Worm (Caenorhabditis elegans) whole organism, young adult: Measurements from ENCODE around the gene F11D11.12.

Experiments
- B0035.1 ChIP-seq: sonication (generic microtip); optimal IDR thresholded peaks from 2 replicates; lab custom pipeline; 2016; ENCODE audit warnings: missing genetic modification characterization, mild to moderate bottlenecking, missing compliant biosample characterization, missing genotype, missing genetic modification reagents
- B0261.1 ChIP-seq: sonication (generic microtip); optimal IDR thresholded peaks from 2 replicates; lab custom pipeline; 2016; ENCODE audit warnings: mild to moderate bottlenecking, missing genetic modification characterization, moderate library complexity, missing compliant biosample characterization
- C17E4.6 ChIP-seq: fragments of 200-800 bp; sonication (Bioruptor generic); IDR thresholded peaks from 2 replicates; pipeline ENCODE4 v1.3.6; 2022; ENCODE audit warnings: missing genetic modification reagents, missing genetic modification characterization, missing compliant biosample characterization
- F49E8.2 ChIP-seq: sonication (generic microtip); optimal IDR thresholded peaks from 3 replicates; lab custom pipeline; 2017; ENCODE audit warnings: missing genetic modification characterization, mild to moderate bottlenecking, missing compliant biosample characterization, antibody characterized with exemption, moderate library complexity; ENCODE audit not compliant: insufficient read depth
- T26A5.8 ChIP-seq: sonication (generic microtip); optimal IDR thresholded peaks from 2 replicates; lab custom pipeline; 2016; ENCODE audit warnings: missing genetic modification characterization, missing compliant biosample characterization
- Y53F4B.3 ChIP-seq: fragments of 200-800 bp; sonication (Bioruptor generic); IDR thresholded peaks from 2 replicates; pipeline ENCODE4 v1.3.6; 2022; ENCODE audit warnings: missing genetic modification reagents, missing genetic modification characterization, missing compliant biosample characterization
- Y67H2A.10 ChIP-seq: fragments of 200-800 bp; sonication (Bioruptor generic); conservative IDR thresholded peaks from 2 replicates; pipeline ENCODE4 v1.3.6; 2022; ENCODE audit warnings: missing genetic modification reagents, missing genetic modification characterization, missing compliant biosample characterization
- akir-1 ChIP-seq: fragments of 200-800 bp; sonication (Bioruptor generic); optimal IDR thresholded peaks from 2 replicates; lab custom pipeline; 2018; ENCODE audit warnings: mild to moderate bottlenecking, missing genetic modification characterization, moderate library complexity, missing compliant biosample characterization
- aptf-3 ChIP-seq: fragments of 200-800 bp; sonication (Bioruptor generic); IDR thresholded peaks from 2 replicates; pipeline ENCODE4 v1.3.6; 2022; ENCODE audit warnings: missing genetic modification characterization, missing compliant biosample characterization
- atf-7 ChIP-seq: sonication (generic microtip); optimal IDR thresholded peaks from 2 replicates; lab custom pipeline; 2017; ENCODE audit warnings: mild to moderate bottlenecking, missing genetic modification characterization, missing compliant biosample characterization
- cebp-1 ChIP-seq, 2 experiments: fragments of 200-800 bp in 1 of 2; sonication (Bioruptor generic) in 1 of 2; sonication (generic microtip) in 1 of 2; IDR thresholded peaks in 1 of 2; optimal IDR thresholded peaks in 1 of 2; 2 replicates each; pipeline versions ENCODE4 v1.3.6 to Lab custom; 2017 to 2022; ENCODE audit warnings: missing compliant biosample characterization in 2 of 2, missing genetic modification characterization in 2 of 2, mild to moderate bottlenecking in 1 of 2, missing genetic modification reagents in 1 of 2, moderate library complexity in 1 of 2
- cebp-2 ChIP-seq: fragments of 200-800 bp; sonication (Bioruptor generic); IDR thresholded peaks from 2 replicates; pipeline ENCODE4 v1.3.6; 2022; ENCODE audit warnings: missing genetic modification characterization, missing compliant biosample characterization
- ceh-58 ChIP-seq: fragments of 200-800 bp; sonication (Bioruptor generic); IDR thresholded peaks from 2 replicates; pipeline ENCODE4 v1.3.6; 2022; ENCODE audit warnings: missing genetic modification characterization, missing compliant biosample characterization
- egl-44 ChIP-seq: fragments of 200-800 bp; sonication (Bioruptor generic); IDR thresholded peaks from 2 replicates; pipeline ENCODE4 v1.3.6; 2022; ENCODE audit warnings: missing genetic modification reagents, missing genetic modification characterization, missing compliant biosample characterization
- ets-4 ChIP-seq: fragments of 200-800 bp; sonication (Bioruptor generic); optimal IDR thresholded peaks from 2 replicates; lab custom pipeline; 2018; ENCODE audit warnings: mild to moderate bottlenecking, missing genetic modification characterization, missing compliant biosample characterization
- gei-17 ChIP-seq: fragments of 200-800 bp; sonication (Bioruptor generic); optimal IDR thresholded peaks from 2 replicates; lab custom pipeline; 2018; ENCODE audit warnings: mild to moderate bottlenecking, missing genetic modification characterization, missing compliant biosample characterization
- him-1 ChIP-seq: sonication (generic microtip); optimal IDR thresholded peaks from 2 replicates; lab custom pipeline; 2016; ENCODE audit warnings: missing genotype, missing genetic modification reagents, missing genetic modification characterization, missing compliant biosample characterization
- hlh-12 ChIP-seq: sonication (generic microtip); optimal IDR thresholded peaks from 2 replicates; lab custom pipeline; 2016; ENCODE audit warnings: missing genetic modification characterization, missing compliant biosample characterization
- hmg-20 ChIP-seq: fragments of 200-800 bp; sonication (Bioruptor generic); IDR thresholded peaks from 2 replicates; pipeline ENCODE4 v1.3.6; 2022; ENCODE audit warnings: missing genetic modification reagents, missing genetic modification characterization, missing compliant biosample characterization
- let-526 ChIP-seq: fragments of 200-800 bp; sonication (Bioruptor generic); IDR thresholded peaks from 2 replicates; pipeline ENCODE4 v1.3.6; 2022; ENCODE audit warnings: missing genetic modification reagents, missing genetic modification characterization, missing compliant biosample characterization
- lin-40 ChIP-seq: sonication (generic microtip); optimal IDR thresholded peaks from 2 replicates; lab custom pipeline; 2016; ENCODE audit warnings: missing genetic modification characterization, mild to moderate bottlenecking, missing compliant biosample characterization, missing genotype, missing genetic modification reagents
- nfya-1 ChIP-seq: sonication (generic microtip); optimal IDR thresholded peaks from 2 replicates; lab custom pipeline; 2017; ENCODE audit warnings: antibody characterized with exemption, missing compliant biosample characterization, missing genetic modification characterization, borderline replicate concordance; ENCODE audit not compliant: insufficient read depth
- nfyb-1 ChIP-seq: fragments of 200-800 bp; sonication (Bioruptor generic); IDR thresholded peaks from 2 replicates; pipeline ENCODE4 v1.3.6; 2022; ENCODE audit warnings: missing genetic modification reagents, missing genetic modification characterization, missing compliant biosample characterization
- nhr-120 ChIP-seq: fragments of 200-800 bp; sonication (Bioruptor generic); IDR thresholded peaks from 2 replicates; pipeline ENCODE4 v1.3.6; 2022; ENCODE audit warnings: missing genetic modification characterization, missing compliant biosample characterization
- rpc-1 ChIP-seq, 2 experiments: fragments of 150-350 bp in 1 of 2; sonication (generic microtip) in 1 of 2; optimal IDR thresholded peaks; 2 replicates each; lab custom pipeline; 2014 to 2018; ENCODE audit warnings: missing biosample characterization in 1 of 2, missing genetic modification characterization in 1 of 2, missing genetic modification reagents in 1 of 2, missing genotype in 1 of 2
- tbp1 ChIP-seq: fragments of 200-800 bp; sonication (Bioruptor generic); optimal IDR thresholded peaks from 2 replicates; lab custom pipeline; 2018; ENCODE audit warnings: mild to moderate bottlenecking, missing genetic modification characterization, missing compliant biosample characterization
- zfh-2 ChIP-seq: fragments of 200-800 bp; sonication (Bioruptor generic); conservative IDR thresholded peaks from 2 replicates; pipeline ENCODE4 v1.3.6; 2022; ENCODE audit warnings: missing genetic modification reagents, missing genetic modification characterization, missing compliant biosample characterization

F11D11.12 gene

ce11 chrV:18712118-18712517, 38.4 kb downstream of the F11D11.12 start (continued):
- peak; percentile 22 for TF ChIP-seq him-1 (tag; lab: Kevin White, UChicago)
- no peak; the same call in 1 of the 2 replicates for TF ChIP-seq zfh-2 (GFP tag; lab: Robert Waterston, UW)
- TF ChIP-seq cebp-1 (GFP tag; IDR thresholded peaks at IDR 0.05; lab: Robert Waterston, UW): no peak
- no peak for TF ChIP-seq cebp-1 (tag; optimal IDR thresholded peaks at IDR 0.05; lab: Kevin White, UChicago)
- TF ChIP-seq let-526: no peak
- peak; percentile 95; the same call in 1 of the 2 replicates for TF ChIP-seq nhr-120 (GFP tag; lab: Robert Waterston, UW)
- TF ChIP-seq Y67H2A.10 (GFP tag; lab: Robert Waterston, UW): no peak
- TF ChIP-seq ets-4: no peak
- TF ChIP-seq B0035.1 (tag; lab: Kevin White, UChicago): no peak

ce11 chrV:18711362-18711761, 39.1 kb downstream of the F11D11.12 start:
- TF ChIP-seq nfya-1 (tag; lab: Kevin White, UChicago): peak; percentile 41
- no peak for TF ChIP-seq B0261.1 (tag; lab: Kevin White, UChicago)
- TF ChIP-seq nhr-120 (GFP tag; lab: Robert Waterston, UW): peak; percentile 78; the same call in 1 of the 2 replicates
- TF ChIP-seq atf-7 (tag; lab: Kevin White, UChicago): no peak
- TF ChIP-seq C17E4.6: no peak
- TF ChIP-seq nfyb-1 (GFP tag; lab: Robert Waterston, UW): no peak
- TF ChIP-seq aptf-3: peak; percentile 32; the same call in 1 of the 2 replicates

- TF ChIP-seq nhr-120 (GFP tag; lab: Robert Waterston, UW) (peak; percentile 86; the same call in 1 of the 2 replicates), rpc-1 (optimal IDR thresholded peaks at IDR 0.05; lab: Kevin White, UChicago) (peak; percentile 3), rpc-1 (tag; optimal IDR thresholded peaks at IDR 0.05; lab: Kevin White, UChicago) (peak; percentile 61), gei-17 (GFP tag; lab: Kevin White, UChicago) (no peak), hlh-12 (tag; lab: Kevin White, UChicago) (peak; percentile 14), B0261.1 (tag; lab: Kevin White, UChicago) (peak; percentile 26), lin-40 (tag; lab: Kevin White, UChicago) (no peak), cebp-1 (GFP tag; IDR thresholded peaks at IDR 0.05; lab: Robert Waterston, UW) (peak; percentile 38; the same call in 1 of the 2 replicates), cebp-1 (tag; optimal IDR thresholded peaks at IDR 0.05; lab: Kevin White, UChicago) (no peak), Y53F4B.3 (no peak), F49E8.2 (tag; lab: Kevin White, UChicago) (no peak), ceh-58 (GFP tag; lab: Robert Waterston, UW) (peak; percentile 86; the same call in 1 of the 2 replicates), aptf-3 (peak; percentile 74; the same call in 1 of the 2 replicates), T26A5.8 (tag; lab: Kevin White, UChicago) (no peak), akir-1 (GFP tag; lab: Kevin White, UChicago) (no peak), tbp1 (GFP tag; lab: Kevin White, UChicago) (peak; percentile 70)
These were observed 40.4 kb downstream of the F11D11.12 start for ce11 chrV:18710045-18710490.

ce11 chrV:18709203-18709860, 41.1 kb downstream of the F11D11.12 start, which contains the start of gene Y17D7C.6:
Y17D7C.6 (plus strand) TSS chrV:18709810.
- TF ChIP-seq ceh-58 (GFP tag; lab: Robert Waterston, UW) (0 out of 2 replicates have a peak, but pooled peaks have one; percentile 86), lin-40 (tag; lab: Kevin White, UChicago) (no peak), zfh-2 (GFP tag; lab: Robert Waterston, UW) (peak; percentile 69), cebp-2 (GFP tag; lab: Robert Waterston, UW) (0 out of 2 replicates have a peak, but pooled peaks have one; percentile 7), egl-44 (GFP tag; lab: Robert Waterston, UW) (peak; percentile 23; the same call in 1 of the 2 replicates), hmg-20 (GFP tag; lab: Robert Waterston, UW) (no peak), aptf-3 (0 out of 2 replicates have a peak, but pooled peaks have one; percentile 65)
